Fruit fly (Drosophila melanogaster): ENCODE results near the gene CG43061.

The CG43061 gene

dm6 chr3R:8001074-8001669 is 48.3 kb upstream of the CG43061 start, which contains the start of the genes Kmn2 and CG2698 (continued):
- peak; percentile 5 for TF ChIP-seq sima (GFP tag; optimal IDR thresholded peaks at IDR 0.05)
- peak; percentile 80 for TF ChIP-seq ac (GFP tag; optimal IDR thresholded peaks at IDR 0.05)
- TF ChIP-seq CG17829 (tag; optimal IDR thresholded peaks at IDR 0.05), result peak; percentile 95
- TF ChIP-seq klu (GFP tag; IDR thresholded peaks at IDR 0.05), result peak; percentile 96
- TF ChIP-seq Scr (GFP tag; IDR thresholded peaks at IDR 0.05; ENCODE audit: partially characterized antibody), result peak; percentile 75
- peak; percentile 89 for TF ChIP-seq CG12299 (tag; optimal IDR thresholded peaks at IDR 0.05)
- TF ChIP-seq unpg (GFP tag; optimal IDR thresholded peaks at IDR 0.05), result peak; percentile 95
- TF ChIP-seq croc (GFP tag; conservative IDR thresholded peaks at IDR 0.05), result peak; percentile 97
- peak; percentile 83 for TF ChIP-seq CG16863 (GFP tag; optimal IDR thresholded peaks at IDR 0.05)
- TF ChIP-seq Hsf (GFP tag; optimal IDR thresholded peaks at IDR 0.05), result peak; percentile 92
- peak; percentile 10 for TF ChIP-seq eyg (GFP tag; optimal IDR thresholded peaks at IDR 0.05)
- TF ChIP-seq phol (tag; optimal IDR thresholded peaks at IDR 0.05), result peak; percentile 97
- peak; percentile 95 for TF ChIP-seq so (GFP tag; IDR thresholded peaks at IDR 0.05)
- TF ChIP-seq pho (GFP tag; optimal IDR thresholded peaks at IDR 0.05), result peak; percentile 84
- TF ChIP-seq zen (tag; optimal IDR thresholded peaks at IDR 0.05), result peak; percentile 94
- TF ChIP-seq Elba2 (GFP tag; optimal IDR thresholded peaks at IDR 0.05), result peak; percentile 78
- TF ChIP-seq run (tag; optimal IDR thresholded peaks at IDR 0.05), result peak; percentile 81
- peak; percentile 86 for TF ChIP-seq CG11696 (GFP tag; IDR thresholded peaks at IDR 0.05)
- TF ChIP-seq exex (tag; optimal IDR thresholded peaks at IDR 0.05), result peak; percentile 76
- peak; percentile 73 for TF ChIP-seq CG12744 (GFP tag; optimal IDR thresholded peaks at IDR 0.05)
- no peak for TF ChIP-seq gfzf (GFP tag; optimal IDR thresholded peaks at IDR 0.05)
- peak; percentile 95 for TF ChIP-seq sens-2 (GFP tag; IDR thresholded peaks at IDR 0.05)
- TF ChIP-seq CG17385 (GFP tag; optimal IDR thresholded peaks at IDR 0.05), result peak; percentile 92
- TF ChIP-seq jigr1 (GFP tag; IDR thresholded peaks at IDR 0.05), result peak; percentile 96
- peak; percentile 85 for TF ChIP-seq Adf1 (GFP tag; IDR thresholded peaks at IDR 0.05)
- TF ChIP-seq pros (GFP tag; optimal IDR thresholded peaks at IDR 0.05), result peak; percentile 12
- TF ChIP-seq CG17612 (GFP tag; IDR thresholded peaks at IDR 0.05), result peak; percentile 95
- peak; percentile 86 for TF ChIP-seq mam (GFP tag; optimal IDR thresholded peaks at IDR 0.05)
- peak; percentile 91 for TF ChIP-seq CG30431 (GFP tag; optimal IDR thresholded peaks at IDR 0.05)
- TF ChIP-seq hbn (GFP tag; IDR thresholded peaks at IDR 0.05; ENCODE audit: partially characterized antibody), result peak; percentile 36; the same call in 1 of the 2 replicates
- TF ChIP-seq ranshi (GFP tag; IDR thresholded peaks at IDR 0.05), result peak; percentile 97
- TF ChIP-seq CG33213 (GFP tag; optimal IDR thresholded peaks at IDR 0.05), result peak; percentile 31
- TF ChIP-seq kni (GFP tag; optimal IDR thresholded peaks at IDR 0.05), result peak; percentile 87
- TF ChIP-seq Blimp-1 (GFP tag; optimal IDR thresholded peaks at IDR 0.05), result peak; percentile 92
- TF ChIP-seq CG10565 (GFP tag; optimal IDR thresholded peaks at IDR 0.05), result peak; percentile 77
- TF ChIP-seq pb (GFP tag; optimal IDR thresholded peaks at IDR 0.05), result peak; percentile 61
- TF ChIP-seq Sin3A (optimal IDR thresholded peaks at IDR 0.05), result peak; percentile 55
- peak; percentile 92 for TF ChIP-seq CG6175 (GFP tag; IDR thresholded peaks at IDR 0.05)
- peak; percentile 93 for TF ChIP-seq Six4 (GFP tag; optimal IDR thresholded peaks at IDR 0.05)
- TF ChIP-seq lola (GFP tag; optimal IDR thresholded peaks at IDR 0.05), result peak in 1 of 3 experiments; percentile 91
- TF ChIP-seq CG17912 (GFP tag; optimal IDR thresholded peaks at IDR 0.05), result peak; percentile 86
- TF ChIP-seq CG2712 (tag; optimal IDR thresholded peaks at IDR 0.05), result peak; percentile 95
- peak; percentile 97 for TF ChIP-seq CG30403 (GFP tag; optimal IDR thresholded peaks at IDR 0.05)
- TF ChIP-seq CG12219 (GFP tag; optimal IDR thresholded peaks at IDR 0.05), result peak; percentile 81
- TF ChIP-seq ewg (GFP tag; optimal IDR thresholded peaks at IDR 0.05), result peak; percentile 92
- TF ChIP-seq NC2α (GFP tag; optimal IDR thresholded peaks at IDR 0.05), result peak; percentile 44
- peak; percentile 96 for TF ChIP-seq cas (GFP tag; IDR thresholded peaks at IDR 0.05)
- peak; percentile 97 for TF ChIP-seq CG4424 (GFP tag; optimal IDR thresholded peaks at IDR 0.05)
- peak; percentile 95 for TF ChIP-seq Oli (tag; optimal IDR thresholded peaks at IDR 0.05)
- peak; percentile 96 for TF ChIP-seq Drgx (GFP tag; IDR thresholded peaks at IDR 0.05)

Measured in whole organism, embryonic.